Fruit fly (Drosophila melanogaster) S2 (cell line): ENCODE results near the gene da.

Experiments
- CG8478 ChIP-seq: fragments of >200 bp; optimal IDR thresholded peaks from 2 replicates; lab custom pipeline; 2018
- CTCF ChIP-seq, 2 experiments: fragments of >200 bp; optimal IDR thresholded peaks; 2 replicates each; lab custom pipeline; 2018

dm6 chr2L:10425599-10425998 is 37.7 kb downstream of the da start:
- no peak for TF ChIP-seq CTCF (optimal IDR thresholded peaks at IDR 0.05; lab: Kevin White, UChicago)
- no peak for TF ChIP-seq CG8478 (lab: Kevin White, UChicago)
